Fruit fly (Drosophila melanogaster) whole organism, wandering third instar larva: ENCODE results near the gene CG14990.

Source experiments
- CG32264 ChIP-seq: fragments of 200-800 bp; sonication (Bioruptor generic); optimal IDR thresholded peaks from 2 replicates; lab custom pipeline; 2016; ENCODE audit warnings: missing biosample characterization, missing genetic modification characterization
- CG9705 ChIP-seq: fragments of 200-800 bp; sonication (Bioruptor generic); optimal IDR thresholded peaks from 2 replicates; lab custom pipeline; 2018; ENCODE audit warnings: missing biosample characterization, mild to moderate bottlenecking, missing genetic modification characterization
- CrebA ChIP-seq: fragments of 200-800 bp; sonication (Bioruptor generic); optimal IDR thresholded peaks from 2 replicates; lab custom pipeline; 2016; ENCODE audit warnings: missing biosample characterization, mild to moderate bottlenecking, missing genetic modification characterization, borderline replicate concordance
- Dif ChIP-seq: fragments of 200-275, 200-300 bp; sonication (Bioruptor generic); optimal IDR thresholded peaks from 2 replicates; lab custom pipeline; 2018; ENCODE audit warnings: missing biosample characterization, missing genetic modification characterization; ENCODE audit not compliant: partially characterized antibody
- GATAd ChIP-seq: sonication (Bioruptor generic); optimal IDR thresholded peaks from 2 replicates; lab custom pipeline; 2016; ENCODE audit warnings: missing biosample characterization, missing genetic modification characterization
- HLH106 ChIP-seq: fragments of 200-800 bp; optimal IDR thresholded peaks from 3 replicates; lab custom pipeline; 2019; ENCODE audit warnings: missing biosample characterization, mild to moderate bottlenecking, missing genetic modification characterization, moderate library complexity
- Hnf4 ChIP-seq: fragments of 200-800 bp; sonication (Bioruptor generic); optimal IDR thresholded peaks from 2 replicates; lab custom pipeline; 2016; ENCODE audit warnings: missing biosample characterization, mild to moderate bottlenecking, missing genetic modification characterization
- Hr78 ChIP-seq: fragments of >200 bp; optimal IDR thresholded peaks from 2 replicates; lab custom pipeline; 2017; ENCODE audit warnings: missing biosample characterization, missing genetic modification characterization
- Hr83 ChIP-seq: fragments of 200-300 bp; sonication (Bioruptor generic); optimal IDR thresholded peaks from 2 replicates; lab custom pipeline; 2016; ENCODE audit warnings: missing biosample characterization, mild to moderate bottlenecking, missing genetic modification characterization, moderate library complexity; ENCODE audit not compliant: poor library complexity, severe bottlenecking
- Jra ChIP-seq: sonication (Bioruptor generic); optimal IDR thresholded peaks from 2 replicates; lab custom pipeline; 2016; ENCODE audit warnings: missing biosample characterization, missing genetic modification characterization
- Mio ChIP-seq: sonication (Bioruptor generic); optimal IDR thresholded peaks from 2 replicates; lab custom pipeline; 2016; ENCODE audit warnings: missing biosample characterization, missing genetic modification characterization
- Myc ChIP-seq: fragments of >200 bp; optimal IDR thresholded peaks from 2 replicates; lab custom pipeline; 2017
- OdsH ChIP-seq: fragments of 200-800 bp; sonication (Bioruptor generic); optimal IDR thresholded peaks from 2 replicates; lab custom pipeline; 2016; ENCODE audit warnings: missing biosample characterization, mild to moderate bottlenecking, missing genetic modification characterization
- Sp1 ChIP-seq: fragments of 200-800 bp; sonication (Bioruptor generic); optimal IDR thresholded peaks from 3 replicates; lab custom pipeline; 2019; ENCODE audit warnings: missing biosample characterization, mild to moderate bottlenecking, missing genetic modification characterization, moderate library complexity
- br ChIP-seq: fragments of 200-800 bp; sonication (Bioruptor generic); optimal IDR thresholded peaks from 2 replicates; lab custom pipeline; 2016; ENCODE audit warnings: missing biosample characterization, missing genetic modification characterization
- brk ChIP-seq: fragments of 200-800 bp; sonication (Bioruptor generic); optimal IDR thresholded peaks from 2 replicates; lab custom pipeline; 2016; ENCODE audit warnings: missing biosample characterization, mild to moderate bottlenecking, missing genetic modification characterization
- dl ChIP-seq, 2 experiments: fragments of 175-275, 200-275 bp in 1 of 2; fragments of 200-275 bp in 1 of 2; sonication (Bioruptor generic); optimal IDR thresholded peaks; lab custom pipeline; 2018; ENCODE audit warnings: mild to moderate bottlenecking in 2 of 2, missing biosample characterization in 2 of 2, missing genetic modification characterization in 2 of 2, moderate library complexity in 2 of 2; ENCODE audit not compliant: partially characterized antibody in 2 of 2, insufficient read depth in 1 of 2
- dmrt93B ChIP-seq: fragments of 200-800 bp; sonication (Bioruptor generic); optimal IDR thresholded peaks from 2 replicates; lab custom pipeline; 2018; ENCODE audit warnings: missing biosample characterization, mild to moderate bottlenecking, missing genetic modification characterization
- dsf ChIP-seq: sonication (Bioruptor generic); optimal IDR thresholded peaks from 2 replicates; lab custom pipeline; 2016; ENCODE audit warnings: missing biosample characterization, missing genetic modification characterization, borderline replicate concordance
- h ChIP-seq: fragments of 200-800 bp; sonication (Bioruptor generic); optimal IDR thresholded peaks from 3 replicates; lab custom pipeline; 2016; ENCODE audit warnings: missing biosample characterization, mild to moderate bottlenecking, missing genetic modification characterization
- jim ChIP-seq: fragments of 175-275, 200-325 bp; sonication (Bioruptor generic); optimal IDR thresholded peaks from 2 replicates; lab custom pipeline; 2016; ENCODE audit warnings: missing biosample characterization, mild to moderate bottlenecking, missing genetic modification characterization
- lola ChIP-seq: fragments of >200 bp; optimal IDR thresholded peaks from 2 replicates; lab custom pipeline; 2017; ENCODE audit warnings: missing biosample characterization, missing genetic modification characterization
- psq ChIP-seq: fragments of 200-800 bp; sonication (Bioruptor generic); optimal IDR thresholded peaks from 3 replicates; lab custom pipeline; 2017; ENCODE audit warnings: missing biosample characterization, mild to moderate bottlenecking, missing genetic modification characterization, moderate library complexity
- rgr ChIP-seq: fragments of 200-800 bp; sonication (Bioruptor generic); optimal IDR thresholded peaks from 3 replicates; lab custom pipeline; 2016; ENCODE audit warnings: missing biosample characterization, mild to moderate bottlenecking, missing genetic modification characterization
- sage ChIP-seq: fragments of 200-800 bp; sonication (Bioruptor generic); optimal IDR thresholded peaks from 2 replicates; lab custom pipeline; 2016; ENCODE audit warnings: missing biosample characterization, mild to moderate bottlenecking, missing genetic modification characterization
- tai ChIP-seq: sonication (Bioruptor generic); optimal IDR thresholded peaks from 2 replicates; lab custom pipeline; 2016; ENCODE audit warnings: missing biosample characterization, missing genetic modification characterization
- usp ChIP-seq: fragments of >200 bp; optimal IDR thresholded peaks from 2 replicates; lab custom pipeline; 2017; ENCODE audit warnings: missing biosample characterization, missing genetic modification characterization
- woc ChIP-seq: sonication (Bioruptor generic); optimal IDR thresholded peaks from 2 replicates; lab custom pipeline; 2016; ENCODE audit warnings: missing biosample characterization, mild to moderate bottlenecking, missing genetic modification characterization

Gene CG14990

DNA sequence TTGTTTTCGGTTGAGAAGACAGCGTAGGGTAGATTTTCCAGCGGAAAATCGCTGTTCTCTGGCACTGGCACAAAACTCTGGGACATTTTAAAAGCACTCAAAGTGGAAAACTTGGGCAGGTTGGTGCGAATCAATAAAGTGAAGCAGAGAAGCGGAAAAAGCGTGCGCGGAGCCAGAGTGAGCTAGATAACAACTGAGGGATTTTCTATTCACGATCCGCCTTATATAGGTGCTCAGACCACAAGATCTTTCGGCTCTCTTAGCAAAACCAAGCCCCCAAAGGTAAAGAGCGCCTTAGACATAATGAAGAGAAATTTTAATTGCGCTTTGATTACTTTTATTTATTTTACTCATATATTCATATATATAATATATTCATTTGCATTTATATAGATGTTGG lies 19.3 kb upstream of the CG14990 start, which contains the start of gene Faa:
TSS of gene Faa (minus strand) at position 200 of the 400 bp plus-strand sequence.
- no peak for TF ChIP-seq dmrt93B (GFP tag; lab: Kevin White, UChicago)
- TF ChIP-seq GATAd (GFP tag; lab: Kevin White, UChicago): no peak
- no peak for TF ChIP-seq Myc (lab: Kevin White, UChicago)
- TF ChIP-seq Hr78 (GFP tag; lab: Kevin White, UChicago): no peak
- TF ChIP-seq Hr83 (GFP tag; lab: Kevin White, UChicago): no peak
- TF ChIP-seq CG32264: no peak
- TF ChIP-seq Jra (GFP tag; lab: Kevin White, UChicago): no peak

DNA sequence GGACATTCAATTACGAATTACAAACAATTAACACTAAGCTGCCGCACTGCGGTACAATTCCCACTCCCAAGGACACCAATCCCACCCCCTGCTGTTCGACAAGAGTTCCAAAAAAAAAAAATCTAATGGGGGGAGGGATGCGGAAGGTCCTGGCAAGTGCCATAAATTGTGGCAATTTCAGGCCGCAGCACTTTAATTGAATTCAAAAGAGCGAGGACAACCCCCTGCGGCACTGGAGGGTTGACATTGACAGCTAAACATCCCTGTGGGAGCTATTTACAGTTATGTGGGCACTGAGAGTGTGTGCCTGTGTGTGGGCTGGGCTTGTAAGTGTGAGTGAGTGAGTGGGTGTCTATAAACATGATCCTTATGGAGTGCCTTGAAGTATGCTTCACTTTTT lies 16.1 kb upstream of the CG14990 start:
- no peak for TF ChIP-seq rgr (GFP tag; lab: Kevin White, UChicago)
- TF ChIP-seq OdsH (GFP tag; lab: Kevin White, UChicago): no peak
- TF ChIP-seq lola (GFP tag; lab: Kevin White, UChicago): no peak
- TF ChIP-seq psq (GFP tag; lab: Kevin White, UChicago): no peak
- TF ChIP-seq dl (GFP tag; optimal IDR thresholded peaks at IDR 0.05; lab: Kevin White, UChicago; ENCODE audit: insufficient read depth in 1 of 2, partially characterized antibody in 2 of 2): no peak
- no peak for TF ChIP-seq CG32264
- TF ChIP-seq HLH106 (tag; lab: Kevin White, UChicago): no peak
- no peak for TF ChIP-seq Sp1
- TF ChIP-seq Mio (GFP tag; lab: Kevin White, UChicago): no peak
- no peak for TF ChIP-seq tai
- TF ChIP-seq sage: no peak

DNA sequence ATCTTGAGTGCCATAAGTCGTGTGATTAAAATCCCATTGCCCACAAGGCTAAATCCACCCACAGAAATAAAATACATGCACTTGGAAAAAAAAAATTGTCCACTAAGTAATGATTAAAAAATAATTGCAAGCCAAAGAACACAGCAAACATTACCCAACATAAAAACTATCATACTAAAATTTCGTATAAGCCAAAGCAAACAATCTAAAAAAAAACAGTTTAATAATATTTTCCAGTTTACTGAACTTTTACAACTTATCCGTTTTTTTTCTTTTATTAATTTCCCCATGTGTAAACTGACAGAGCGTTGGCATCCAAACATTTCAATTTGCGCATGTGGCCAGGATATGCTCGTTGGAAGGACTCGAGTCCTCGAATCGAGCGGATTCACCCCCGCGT lies 12.7 kb upstream of the CG14990 start:
- TF ChIP-seq HLH106 (tag; lab: Kevin White, UChicago): no peak
- TF ChIP-seq CrebA: no peak

DNA sequence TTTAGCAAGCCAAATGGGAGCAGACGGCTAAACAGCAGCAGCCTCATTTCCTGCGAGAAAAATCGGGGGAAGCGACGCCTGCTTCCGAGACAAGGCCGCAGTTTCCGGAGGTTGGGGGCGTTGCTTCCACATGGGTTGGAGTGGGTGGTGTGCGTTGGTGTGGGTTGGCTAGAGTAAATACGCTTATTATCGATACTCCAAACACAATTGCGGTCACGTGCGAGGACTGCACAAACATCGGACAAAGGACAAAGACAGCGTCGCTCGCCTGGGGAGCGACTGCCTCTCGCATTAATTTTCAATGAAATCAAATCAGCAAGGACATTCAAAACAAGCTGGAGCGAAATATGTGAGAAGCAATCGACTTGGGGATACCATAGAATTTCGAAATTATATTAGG lies 11.8 kb upstream of the CG14990 start:
- TF ChIP-seq usp (GFP tag; lab: Kevin White, UChicago) (no peak), Hnf4 (no peak), sage (no peak), br (GFP tag; lab: Kevin White, UChicago) (no peak), Jra (GFP tag; lab: Kevin White, UChicago) (no peak), CG32264 (no peak), Sp1 (no peak), Dif (GFP tag; lab: Kevin White, UChicago) (no peak), dsf (GFP tag; lab: Kevin White, UChicago) (no peak), Mio (GFP tag; lab: Kevin White, UChicago) (no peak), Myc (lab: Kevin White, UChicago) (no peak), woc (GFP tag; lab: Kevin White, UChicago) (no peak), h (GFP tag; lab: Kevin White, UChicago) (no peak)

DNA sequence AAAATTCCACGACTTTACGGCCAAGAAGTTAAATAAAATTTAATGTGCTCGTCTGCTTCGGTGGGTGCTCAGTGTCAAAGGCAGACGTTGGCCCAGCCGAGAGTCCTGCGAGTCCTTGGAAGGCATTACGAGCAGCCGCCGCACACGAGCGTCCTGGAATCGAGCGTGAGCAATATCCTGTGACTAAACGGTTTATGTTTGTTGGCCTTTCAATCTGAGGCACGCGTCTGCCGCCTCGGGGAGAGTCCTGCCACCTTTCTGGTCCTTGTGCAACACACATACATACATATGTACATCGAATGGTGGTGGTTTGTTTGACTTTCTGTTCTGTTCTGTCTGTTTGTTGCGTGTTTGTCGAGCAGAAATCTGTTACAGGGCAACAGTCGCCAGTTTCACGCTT lies 9.6 kb upstream of the CG14990 start:
- no peak for TF ChIP-seq Myc (lab: Kevin White, UChicago)
- TF ChIP-seq woc (GFP tag; lab: Kevin White, UChicago): no peak
- no peak for TF ChIP-seq CG9705 (GFP tag; lab: Kevin White, UChicago)
- no peak for TF ChIP-seq Dif (GFP tag; lab: Kevin White, UChicago)
- no peak for TF ChIP-seq Hr78 (GFP tag; lab: Kevin White, UChicago)
- no peak for TF ChIP-seq psq (GFP tag; lab: Kevin White, UChicago)
- no peak for TF ChIP-seq Hr83 (GFP tag; lab: Kevin White, UChicago)
- no peak for TF ChIP-seq jim
- no peak for TF ChIP-seq dsf (GFP tag; lab: Kevin White, UChicago)
- TF ChIP-seq Jra (GFP tag; lab: Kevin White, UChicago): no peak
- no peak for TF ChIP-seq dl (GFP tag; optimal IDR thresholded peaks at IDR 0.05; lab: Kevin White, UChicago; ENCODE audit: insufficient read depth in 1 of 2, partially characterized antibody in 2 of 2)
- TF ChIP-seq OdsH (GFP tag; lab: Kevin White, UChicago): no peak

DNA sequence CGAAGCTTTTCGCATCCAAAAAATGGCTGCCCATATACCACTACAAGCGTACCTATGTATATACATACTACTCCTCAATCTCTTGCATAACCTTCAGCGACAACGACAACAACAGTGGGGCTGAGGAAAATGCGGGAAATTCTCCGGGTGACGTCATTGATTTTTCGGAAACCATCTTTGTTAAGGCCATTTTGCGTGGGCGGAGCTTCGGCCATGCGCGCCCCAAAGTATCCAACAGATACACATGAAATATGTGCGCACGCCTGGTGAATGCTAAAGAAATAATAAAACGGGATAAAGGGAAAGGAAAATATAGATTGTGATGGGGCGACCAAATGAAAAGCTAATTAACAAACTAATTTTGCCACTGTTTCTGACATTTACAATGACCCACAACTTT lies 7.1 kb upstream of the CG14990 start:
- no peak for TF ChIP-seq brk
